Fruit fly (Drosophila melanogaster) whole organism, larva: ENCODE results near the gene CG4962.

Experiments used
- noc ChIP-seq: fragments of 200-800 bp; sonication (Bioruptor generic); optimal IDR thresholded peaks from 3 replicates; lab custom pipeline; 2019; ENCODE audit warnings: missing biosample characterization, mild to moderate bottlenecking, missing genetic modification characterization, moderate library complexity

Gene CG4962

dm6 chr3L:16313985-16314384 lies 18.6 kb upstream of the CG4962 start, which contains the start of gene CG13062:
Gene CG13062, plus strand, starts transcription at chr3L:16314285.
- TF ChIP-seq noc (tag; lab: Kevin White, UChicago), result no peak

dm6 chr3L:16309972-16310371 lies 14.6 kb upstream of the CG4962 start:
- TF ChIP-seq noc (tag; lab: Kevin White, UChicago), result peak; percentile 61

dm6 chr3L:16308380-16308779 lies 13.0 kb upstream of the CG4962 start, which contains the start of gene CG13042:
Gene CG13042, minus strand, starts transcription at chr3L:16308480.
- no peak for TF ChIP-seq noc (tag; lab: Kevin White, UChicago)

- no peak for TF ChIP-seq noc (tag; lab: Kevin White, UChicago)
Measured at dm6 chr3L:16305820-16306650, 10.7 kb upstream of the CG4962 start, which contains the start of the genes CG13043 and CG13063. Gene CG13043, minus strand, starts transcription at chr3L:16305870. Gene CG13063, plus strand, starts transcription at chr3L:16306600.

- TF ChIP-seq noc (tag; lab: Kevin White, UChicago), result no peak
Measured at dm6 chr3L:16303982-16304381, 8.6 kb upstream of the CG4962 start, which contains the start of gene CG43249. Gene CG43249, plus strand, starts transcription at chr3L:16304282.

- TF ChIP-seq noc (tag; lab: Kevin White, UChicago), result no peak
Measured at dm6 chr3L:16303078-16303477, 7.7 kb upstream of the CG4962 start, which contains the start of gene CG13044. Gene CG13044, minus strand, starts transcription at chr3L:16303178.

dm6 chr3L:16301153-16301552 lies 5.8 kb upstream of the CG4962 start, which contains the start of gene CG4982:
Gene CG4982, plus strand, starts transcription at chr3L:16301453.
- TF ChIP-seq noc (tag; lab: Kevin White, UChicago), result no peak

- TF ChIP-seq noc (tag; lab: Kevin White, UChicago), result no peak
Measured at dm6 chr3L:16291678-16292077, 3.7 kb downstream of the CG4962 start.

dm6 chr3L:16290850-16291249 lies 4.5 kb downstream of the CG4962 start, which contains the start of gene CG13045:
Gene CG13045, minus strand, starts transcription at chr3L:16290950.
- no peak for TF ChIP-seq noc (tag; lab: Kevin White, UChicago)

- no peak for TF ChIP-seq noc (tag; lab: Kevin White, UChicago)
Measured at dm6 chr3L:16289067-16289466, 6.3 kb downstream of the CG4962 start.

dm6 chr3L:16288322-16288721 lies 7.0 kb downstream of the CG4962 start, which contains the start of gene CG13046:
Gene CG13046, minus strand, starts transcription at chr3L:16288422.
- no peak for TF ChIP-seq noc (tag; lab: Kevin White, UChicago)

- no peak for TF ChIP-seq noc (tag; lab: Kevin White, UChicago)
Measured at dm6 chr3L:16286258-16286657, 9.1 kb downstream of the CG4962 start.

dm6 chr3L:16285346-16285911 lies 9.9 kb downstream of the CG4962 start, which contains the start of gene CG13047:
Gene CG13047, minus strand, starts transcription at chr3L:16285396.
- TF ChIP-seq noc (tag; lab: Kevin White, UChicago), result no peak

- TF ChIP-seq noc (tag; lab: Kevin White, UChicago), result no peak
Measured at dm6 chr3L:16283821-16284220, 11.5 kb downstream of the CG4962 start, which contains the start of gene CG13048. Gene CG13048, minus strand, starts transcription at chr3L:16283921.

dm6 chr3L:16281880-16282556 lies 13.3 kb downstream of the CG4962 start, which contains the start of gene CG13049:
Gene CG13049, minus strand, starts transcription at chr3L:16281930.
- TF ChIP-seq noc (tag; lab: Kevin White, UChicago), result no peak
